Worm (Caenorhabditis elegans): ENCODE results near the gene C28H8.7.

- TF ChIP-seq tra-4 (tag; optimal IDR thresholded peaks at IDR 0.05) = no peak
- TF ChIP-seq hmg-4 (GFP tag; optimal IDR thresholded peaks at IDR 0.05) = no peak
- TF ChIP-seq ama-1 (optimal IDR thresholded peaks at IDR 0.05) = no peak
- TF ChIP-seq scrt-1 (GFP tag; IDR thresholded peaks at IDR 0.05) = no peak
- no peak for TF ChIP-seq hnd-1 (tag; optimal IDR thresholded peaks at IDR 0.05)
- TF ChIP-seq ceh-36 (tag; optimal IDR thresholded peaks at IDR 0.05) = no peak
- TF ChIP-seq ets-7 (tag; optimal IDR thresholded peaks at IDR 0.05) = no peak
- TF ChIP-seq hmbx-1 (tag; optimal IDR thresholded peaks at IDR 0.05) = no peak
- TF ChIP-seq aly-1 (tag; optimal IDR thresholded peaks at IDR 0.05) = no peak
- no peak for TF ChIP-seq B0310.2 (tag; optimal IDR thresholded peaks at IDR 0.05)
- no peak for TF ChIP-seq F13C5.2 (tag; optimal IDR thresholded peaks at IDR 0.05)
- no peak for TF ChIP-seq flt-1 (GFP tag; IDR thresholded peaks at IDR 0.05)
- no peak for TF ChIP-seq sea-1 (GFP tag; conservative IDR thresholded peaks at IDR 0.05)
Observed at ce11 chrIII:5932853-5933252, 46.1 kb upstream of the C28H8.7 start, which contains the start of gene zmp-1.

Data from whole organism, early embryonic.